Fruit fly (Drosophila melanogaster) ovary, adult (tissue): Measurements from ENCODE around the gene CG14452.

ENCODE experiments used
- CG17801 ChIP-seq: fragments of 200-800 bp; optimal IDR thresholded peaks from 2 replicates; lab custom pipeline; 2019; ENCODE audit warnings: missing biosample characterization, mild to moderate bottlenecking, missing genetic modification characterization, moderate library complexity; ENCODE audit not compliant: partially characterized antibody

Gene CG14452

dm6 chr3L:22741389-22742120 is 45.8 kb downstream of the CG14452 start, which contains the start of gene CG7369:
Gene CG7369, plus strand, starts transcription at chr3L:22741793.
- TF ChIP-seq CG17801 (GFP tag; lab: Kevin White, UChicago), result peak; percentile 81

dm6 chr3L:22742121-22742531 is 46.4 kb downstream of the CG14452 start:
- no peak for TF ChIP-seq CG17801 (GFP tag; lab: Kevin White, UChicago)

- no peak for TF ChIP-seq CG17801 (GFP tag; lab: Kevin White, UChicago)
Observed at dm6 chr3L:22742945-22743582, 47.3 kb downstream of the CG14452 start.
